Worm (Caenorhabditis elegans) whole organism, L4/young adult: ENCODE results near the gene flp-23.

ENCODE experiments used
- W03F9.2 ChIP-seq: fragments of 150-350 bp; optimal IDR thresholded peaks from 2 replicates; lab custom pipeline; 2014; ENCODE audit warnings: missing biosample characterization, missing genetic modification characterization
- dao-5 ChIP-seq: sonication (generic microtip); optimal IDR thresholded peaks from 2 replicates; lab custom pipeline; 2016; ENCODE audit warnings: missing genotype, missing genetic modification characterization, moderate library complexity, missing compliant biosample characterization
- him-1 ChIP-seq: sonication (generic microtip); optimal IDR thresholded peaks from 2 replicates; lab custom pipeline; 2016; ENCODE audit warnings: missing genotype, missing genetic modification reagents, missing genetic modification characterization, missing compliant biosample characterization

The flp-23 gene

DNA sequence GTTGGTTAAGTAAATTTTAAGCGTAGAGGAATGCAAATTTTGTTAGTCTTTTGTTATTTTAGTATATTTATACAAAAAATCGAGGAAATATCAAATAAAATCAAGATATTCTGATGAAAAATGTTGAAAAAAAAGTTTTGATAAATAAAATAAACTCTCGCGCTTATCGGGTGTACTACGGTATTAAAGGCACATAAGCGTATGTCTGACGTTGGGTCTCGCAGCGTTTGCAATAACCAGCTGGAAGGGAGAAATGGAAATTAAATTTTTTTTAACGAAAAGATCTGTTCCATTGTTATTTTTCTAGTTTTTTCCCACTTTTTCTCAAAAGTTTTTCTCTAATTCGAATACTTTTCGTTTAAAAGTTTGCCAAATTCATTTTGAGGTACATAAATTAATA is 38.6 kb downstream of the flp-23 start:
- TF ChIP-seq dao-5 (tag; lab: Kevin White, UChicago), result no peak

DNA sequence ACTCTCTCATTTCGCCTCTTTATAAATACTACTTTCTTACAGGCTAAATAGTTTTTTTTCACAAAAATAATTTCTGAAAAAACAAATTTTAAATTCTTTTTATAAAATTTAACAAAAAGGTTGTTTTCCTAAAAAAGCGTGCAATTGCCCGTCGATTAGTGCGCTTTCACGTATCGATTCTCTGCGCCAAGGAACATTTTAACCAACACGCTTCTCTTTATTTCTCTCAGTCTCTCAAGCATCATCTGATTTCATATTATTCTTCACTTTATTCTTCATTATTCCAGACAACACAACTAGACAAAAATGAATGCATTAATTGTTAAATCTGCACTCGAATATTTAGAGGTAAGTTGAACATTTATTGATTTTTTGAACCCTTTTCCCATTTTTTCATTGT is 39.1 kb downstream of the flp-23 start, which contains the start of gene B0303.4:
B0303.4 (plus strand) TSS at position 196 of the 400 bp plus-strand sequence.
- no peak for TF ChIP-seq dao-5 (tag; lab: Kevin White, UChicago)
- peak; percentile 22 for TF ChIP-seq W03F9.2 (tag; lab: Kevin White, UChicago)

DNA sequence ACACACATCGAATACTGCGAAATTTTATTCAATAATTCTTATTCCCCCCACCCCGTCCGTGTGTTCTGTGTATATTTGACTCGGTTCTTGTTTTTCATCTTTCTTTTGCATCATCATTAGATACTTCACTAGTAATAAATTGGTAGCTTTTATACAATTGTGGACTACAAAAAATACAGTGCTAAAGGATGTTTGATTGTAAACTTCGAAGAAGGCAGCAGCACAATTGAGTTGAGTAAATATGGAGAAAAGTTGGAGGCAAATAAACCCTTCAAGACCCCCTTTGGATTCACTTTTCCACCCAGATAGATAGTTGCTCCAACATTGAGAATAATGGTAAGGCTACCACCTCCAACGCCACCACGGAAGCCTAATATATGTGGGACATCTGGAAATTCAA is 42.8 kb downstream of the flp-23 start, which contains the start of gene B0303.7:
B0303.7 (plus strand) TSS at position 301 of the 400 bp plus-strand sequence.
- TF ChIP-seq dao-5 (tag; lab: Kevin White, UChicago) (no peak), him-1 (no peak), W03F9.2 (tag; lab: Kevin White, UChicago) (no peak)

DNA sequence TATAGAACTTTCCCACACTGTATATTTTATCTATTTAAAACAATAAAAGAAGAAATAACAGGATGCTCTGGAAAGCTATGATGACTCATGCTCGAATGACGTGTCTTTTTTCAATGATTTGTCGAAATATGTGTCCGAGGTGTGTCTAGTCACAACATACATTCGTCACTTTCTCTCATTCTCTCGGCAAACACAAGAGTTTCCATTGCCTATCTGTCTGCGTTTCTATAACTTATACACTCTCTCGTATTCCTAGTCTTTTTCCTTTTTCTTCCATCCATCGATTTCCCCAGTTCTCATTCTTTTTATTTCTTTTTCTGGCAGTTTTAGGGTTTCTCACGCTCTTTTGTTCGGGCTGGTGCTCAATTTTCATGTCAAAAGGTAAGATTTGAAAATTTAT is 46.1 kb downstream of the flp-23 start:
- TF ChIP-seq dao-5 (tag; lab: Kevin White, UChicago) (no peak), him-1 (no peak), W03F9.2 (tag; lab: Kevin White, UChicago) (no peak)

DNA sequence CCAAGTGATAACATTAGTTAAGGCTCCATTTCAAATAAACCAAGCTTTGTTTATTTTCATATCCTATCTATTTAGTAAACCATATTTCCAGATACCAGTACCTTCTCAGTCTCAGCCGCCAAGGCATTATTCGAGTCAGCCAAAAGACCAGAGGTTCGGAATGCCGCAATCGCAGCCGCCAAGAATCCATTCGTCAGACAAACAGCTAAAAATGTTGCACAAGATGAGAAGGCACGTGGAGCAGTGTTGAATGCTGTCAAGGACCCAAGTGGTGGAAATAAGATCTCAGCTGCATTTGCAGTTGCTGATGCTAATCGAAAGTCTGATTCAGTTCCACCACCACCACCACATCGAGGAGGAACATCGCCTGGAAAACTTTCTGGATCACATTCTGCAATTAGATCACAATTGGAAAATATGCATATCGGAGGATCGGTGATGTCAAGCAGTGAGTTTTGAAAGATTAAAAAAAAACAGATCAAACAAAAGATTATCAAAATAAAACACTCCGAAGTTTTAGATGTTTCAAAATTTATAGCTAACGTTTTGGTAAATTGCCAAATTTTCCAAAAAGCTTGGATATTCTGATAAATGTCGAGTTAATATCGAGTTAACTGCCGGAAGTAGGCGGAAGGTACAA is 46.8 kb downstream of the flp-23 start:
- TF ChIP-seq dao-5 (tag; lab: Kevin White, UChicago), result no peak
- TF ChIP-seq him-1, result no peak
- no peak for TF ChIP-seq W03F9.2 (tag; lab: Kevin White, UChicago)

DNA sequence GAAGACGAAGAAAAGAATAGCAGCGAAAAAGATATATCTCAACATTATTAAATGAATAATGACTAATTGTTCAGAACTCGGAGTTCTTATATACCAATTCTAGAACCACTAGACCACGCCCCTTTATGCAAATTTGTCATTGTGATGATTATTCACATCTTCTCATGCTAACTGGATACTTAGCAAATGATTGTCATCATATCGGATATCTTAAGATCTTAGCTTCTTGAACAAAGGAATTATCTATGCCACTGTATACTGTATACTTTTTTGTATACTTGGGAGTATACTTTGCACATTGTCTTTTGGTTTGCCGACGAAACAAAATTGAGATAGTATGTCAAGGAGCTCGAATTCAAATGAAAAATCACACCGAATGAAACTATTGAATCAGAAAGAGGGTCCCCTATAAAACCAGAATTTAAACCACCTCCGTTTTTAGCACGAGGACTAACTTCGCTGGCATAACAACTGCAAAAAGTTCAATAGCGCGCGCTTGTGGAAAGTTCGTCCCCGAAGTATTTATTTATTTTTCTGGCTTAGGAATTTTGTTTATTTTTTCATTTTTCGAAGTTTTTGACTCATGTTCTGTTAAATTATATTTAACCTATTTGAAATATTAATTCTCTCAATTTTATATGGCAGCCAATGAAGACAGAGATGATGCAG is 49.9 kb downstream of the flp-23 start, which contains the start of the genes sdz-1 and vps-33.1:
sdz-1 (minus strand) TSS at position 51 of the 669 bp plus-strand sequence.
vps-33.1 (plus strand) TSS at position 639 of the 669 bp plus-strand sequence.
- no peak for TF ChIP-seq W03F9.2 (tag; lab: Kevin White, UChicago)
- TF ChIP-seq him-1, result no peak
- no peak for TF ChIP-seq dao-5 (tag; lab: Kevin White, UChicago)
